Worm (Caenorhabditis elegans) whole organism, L2 larva: ENCODE results near the gene old-1.

Experiments used
- ama-1 ChIP-seq: fragments of 150-350 bp; optimal IDR thresholded peaks from 2 replicates; lab custom pipeline; 2018; ENCODE audit warnings: inconsistent platforms
- elt-3 ChIP-seq: sonication (generic microtip); optimal IDR thresholded peaks from 2 replicates; lab custom pipeline; 2017; ENCODE audit warnings: missing biosample characterization, missing genetic modification characterization
- lin-11 ChIP-seq: fragments of 150-350 bp; sonication (generic microtip); optimal IDR thresholded peaks from 2 replicates; lab custom pipeline; 2014; ENCODE audit warnings: missing biosample characterization, missing genetic modification characterization, inconsistent platforms, mixed read lengths
- nhr-10 ChIP-seq: sonication (generic microtip); optimal IDR thresholded peaks from 2 replicates; lab custom pipeline; 2017; ENCODE audit warnings: missing biosample characterization, missing genetic modification characterization
- nhr-129 ChIP-seq: fragments of 150-350 bp; optimal IDR thresholded peaks from 2 replicates; lab custom pipeline; 2014; ENCODE audit warnings: missing biosample characterization, missing genetic modification characterization
- nhr-6 ChIP-seq: fragments of 150-350 bp; optimal IDR thresholded peaks from 2 replicates; lab custom pipeline; 2014; ENCODE audit warnings: missing biosample characterization, missing genetic modification characterization
- nhr-77 ChIP-seq: fragments of 150-350 bp; optimal IDR thresholded peaks from 2 replicates; lab custom pipeline; 2014; ENCODE audit warnings: missing biosample characterization, missing genetic modification characterization
- sem-4 ChIP-seq: fragments of 150-350 bp; optimal IDR thresholded peaks from 2 replicates; lab custom pipeline; 2014; ENCODE audit warnings: missing biosample characterization, missing genetic modification reagents, missing genetic modification characterization
- unc-55 ChIP-seq: fragments of 150-350 bp; sonication (generic microtip); optimal IDR thresholded peaks from 3 replicates; lab custom pipeline; 2014; ENCODE audit warnings: missing biosample characterization, missing genetic modification reagents, missing genetic modification characterization

DNA sequence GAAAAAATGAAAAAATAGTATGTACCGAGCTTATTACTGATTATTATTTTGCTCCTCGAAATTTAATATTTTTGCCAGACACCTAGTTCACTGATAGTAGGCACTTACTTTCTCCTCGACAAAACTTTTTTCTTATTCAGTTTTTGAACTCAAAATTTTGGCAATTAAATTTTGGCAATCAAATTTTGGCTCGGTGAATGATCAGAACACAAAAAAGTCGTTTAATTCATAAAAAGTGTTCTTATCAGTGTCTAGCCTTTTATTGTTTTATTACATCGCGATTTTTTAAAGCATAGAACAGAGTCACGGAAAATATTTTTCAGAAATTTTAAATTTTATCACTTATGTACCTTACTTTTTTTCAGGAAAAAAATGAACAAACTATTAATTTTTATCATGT is 26.6 kb upstream of the old-1 start:
- TF ChIP-seq elt-3 (tag; lab: Kevin White, UChicago): no peak
- TF ChIP-seq nhr-129 (tag; lab: Kevin White, UChicago): no peak
- no peak for TF ChIP-seq unc-55 (GFP tag; lab: Kevin White, UChicago)
- TF ChIP-seq sem-4 (tag; lab: Kevin White, UChicago): no peak
- TF ChIP-seq lin-11: no peak
- TF ChIP-seq nhr-10: no peak
- no peak for TF ChIP-seq nhr-6 (tag; lab: Kevin White, UChicago)
- TF ChIP-seq ama-1: no peak
- no peak for TF ChIP-seq nhr-77 (tag; lab: Kevin White, UChicago)
